Fruit fly (Drosophila melanogaster) whole organism, prepupa: ENCODE data around the gene tkv.

Experiments used
- Blimp-1 ChIP-seq: fragments of 200-800 bp; sonication (Bioruptor generic); optimal IDR thresholded peaks from 3 replicates; lab custom pipeline; 2017; ENCODE audit warnings: missing biosample characterization, missing genetic modification characterization, mild to moderate bottlenecking, moderate library complexity, missing genetic modification reagents
- CG11294 ChIP-seq: fragments of 200-800 bp; sonication (Bioruptor generic); IDR thresholded peaks from 2 replicates; pipeline ENCODE4 v1.3.6; 2022; ENCODE audit warnings: missing biosample characterization, missing genetic modification characterization
- CG6276 ChIP-seq: fragments of 200-800 bp; sonication (Bioruptor generic); optimal IDR thresholded peaks from 2 replicates; lab custom pipeline; 2017; ENCODE audit warnings: missing biosample characterization, mild to moderate bottlenecking, missing genetic modification characterization
- CG6854 ChIP-seq: fragments of 200-800 bp; sonication (Bioruptor generic); optimal IDR thresholded peaks from 2 replicates; lab custom pipeline; 2017; ENCODE audit warnings: missing biosample characterization, mild to moderate bottlenecking, missing genetic modification characterization
- CG9139 ChIP-seq: fragments of 200-800 bp; sonication (Bioruptor generic); optimal IDR thresholded peaks from 3 replicates; lab custom pipeline; 2017; ENCODE audit warnings: missing biosample characterization, mild to moderate bottlenecking, missing genetic modification characterization
- Lpt ChIP-seq: fragments of 200-800 bp; sonication (Bioruptor generic); optimal IDR thresholded peaks from 3 replicates; lab custom pipeline; 2016; ENCODE audit warnings: missing biosample characterization, missing genetic modification characterization
- Met ChIP-seq: fragments of 200-800 bp; sonication (Bioruptor generic); optimal IDR thresholded peaks from 3 replicates; lab custom pipeline; 2016; ENCODE audit warnings: missing biosample characterization, missing genetic modification characterization
- esn ChIP-seq: fragments of 200-800 bp; sonication (Bioruptor generic); optimal IDR thresholded peaks from 2 replicates; lab custom pipeline; 2016; ENCODE audit warnings: missing biosample characterization, mild to moderate bottlenecking, missing genetic modification characterization, moderate library complexity
- spab ChIP-seq: fragments of 200-800 bp; sonication (Bioruptor generic); optimal IDR thresholded peaks from 2 replicates; lab custom pipeline; 2017; ENCODE audit warnings: missing biosample characterization, mild to moderate bottlenecking, missing genetic modification characterization, missing genetic modification reagents

DNA sequence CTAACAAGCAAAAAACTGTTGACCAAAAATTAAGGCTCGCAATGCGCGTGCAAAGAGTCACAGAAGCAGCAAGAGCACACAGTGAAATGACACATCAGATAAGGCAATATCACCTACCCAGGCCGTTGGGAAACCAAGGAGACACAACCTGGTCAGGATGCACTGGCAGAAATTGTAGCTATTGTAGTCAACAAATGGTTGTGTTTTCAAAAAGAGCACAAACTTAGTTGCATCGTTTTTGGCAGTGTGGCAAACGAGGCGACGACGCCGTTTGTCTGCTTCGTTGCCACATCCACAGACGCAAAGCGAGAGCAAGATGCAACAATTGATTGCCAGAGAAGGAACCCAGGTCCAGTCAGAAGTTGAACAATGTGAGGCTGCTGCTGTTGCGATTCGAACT is 21.4 kb downstream of the tkv start:
- TF ChIP-seq Blimp-1 (GFP tag; lab: Kevin White, UChicago) (no peak), esn (peak; percentile 79), CG6276 (GFP tag; lab: Kevin White, UChicago) (peak; percentile 6), CG6854 (peak; percentile 31), Met (GFP tag; lab: Kevin White, UChicago) (peak; percentile 78), CG11294 (GFP tag; lab: Robert Waterston, UW) (no peak), CG9139 (GFP tag; lab: Kevin White, UChicago) (no peak), Lpt (GFP tag; lab: Kevin White, UChicago) (peak; percentile 50), spab (GFP tag; lab: Kevin White, UChicago) (peak; percentile 22)
